Fruit fly (Drosophila melanogaster) whole organism, adult: Measurements from ENCODE around the gene LysB.
"Not testable (repeated sequence)": the region's sequence is repeated elsewhere in the genome, so short reads cannot be mapped to it uniquely, and the experiment has no call there.

Source experiments
- CG11617 ChIP-seq: fragments of 200-800 bp; sonication (Bioruptor generic); optimal IDR thresholded peaks from 2 replicates; lab custom pipeline; 2017; ENCODE audit warnings: mild to moderate bottlenecking, missing biosample characterization, missing genetic modification reagents, missing genetic modification characterization
- CG12768 ChIP-seq: fragments of 200-800 bp; sonication (Bioruptor generic); optimal IDR thresholded peaks from 2 replicates; lab custom pipeline; 2017; ENCODE audit warnings: missing biosample characterization, missing genetic modification characterization, mild to moderate bottlenecking, moderate library complexity, missing genetic modification reagents
- CG14711 ChIP-seq: fragments of 200-800 bp; sonication (Bioruptor generic); optimal IDR thresholded peaks from 2 replicates; lab custom pipeline; 2018; ENCODE audit warnings: missing biosample characterization, mild to moderate bottlenecking, missing genetic modification characterization, moderate library complexity
- CG1620 ChIP-seq: fragments of 200-800 bp; sonication (Bioruptor generic); optimal IDR thresholded peaks from 2 replicates; lab custom pipeline; 2016; ENCODE audit warnings: missing biosample characterization, missing genetic modification characterization
- CG33017 ChIP-seq: fragments of 200-800 bp; sonication (Bioruptor generic); optimal IDR thresholded peaks from 2 replicates; lab custom pipeline; 2018; ENCODE audit warnings: missing biosample characterization, mild to moderate bottlenecking, missing genetic modification characterization, moderate library complexity
- CG5204 ChIP-seq: fragments of 200-800 bp; sonication (Bioruptor generic); optimal IDR thresholded peaks from 2 replicates; lab custom pipeline; 2016; ENCODE audit warnings: missing biosample characterization, missing genetic modification characterization
- CG7045 ChIP-seq: fragments of 200-800 bp; sonication (Bioruptor generic); optimal IDR thresholded peaks from 2 replicates; lab custom pipeline; 2017; ENCODE audit warnings: missing biosample characterization, mild to moderate bottlenecking, missing genetic modification characterization
- CG7101 ChIP-seq: fragments of 200-800 bp; sonication (Bioruptor generic); optimal IDR thresholded peaks from 2 replicates; lab custom pipeline; 2018; ENCODE audit warnings: missing biosample characterization, mild to moderate bottlenecking, missing genetic modification characterization, moderate library complexity
- Clk ChIP-seq: fragments of 200-800 bp; sonication (Bioruptor generic); optimal IDR thresholded peaks from 2 replicates; lab custom pipeline; 2017; ENCODE audit warnings: missing biosample characterization, missing genetic modification characterization
- Crg-1 ChIP-seq: fragments of 200-800 bp; sonication (Bioruptor generic); optimal IDR thresholded peaks from 2 replicates; lab custom pipeline; 2016; ENCODE audit warnings: missing biosample characterization, missing genetic modification characterization
- Hr96 ChIP-seq: fragments of 200-800 bp; sonication (Bioruptor generic); optimal IDR thresholded peaks from 2 replicates; lab custom pipeline; 2016; ENCODE audit warnings: missing biosample characterization, missing genetic modification characterization
- Mnt ChIP-seq: fragments of 200-800 bp; sonication (Bioruptor generic); optimal IDR thresholded peaks from 2 replicates; lab custom pipeline; 2016; ENCODE audit warnings: missing biosample characterization, mild to moderate bottlenecking, missing genetic modification characterization
- bab1 ChIP-seq: fragments of 200-800 bp; sonication (Bioruptor generic); optimal IDR thresholded peaks from 3 replicates; lab custom pipeline; 2019; ENCODE audit warnings: missing biosample characterization, mild to moderate bottlenecking, missing genetic modification characterization, moderate library complexity
- cic ChIP-seq: fragments of 200-800 bp; sonication (Bioruptor generic); optimal IDR thresholded peaks from 2 replicates; lab custom pipeline; 2017; ENCODE audit warnings: missing biosample characterization, mild to moderate bottlenecking, missing genetic modification characterization, moderate library complexity
- cnc ChIP-seq, 2 experiments: fragments of >200 bp; optimal IDR thresholded peaks; 2 replicates each; lab custom pipeline; 2017
- kay ChIP-seq: fragments of 200-800 bp; sonication (Bioruptor generic); peaks from one replicate; lab custom pipeline; 2016; ENCODE audit warnings: missing biosample characterization, missing genetic modification characterization, borderline replicate concordance
- ovo ChIP-seq: fragments of 200-800 bp; sonication (Bioruptor generic); optimal IDR thresholded peaks from 2 replicates; lab custom pipeline; 2016; ENCODE audit warnings: missing biosample characterization, missing genetic modification characterization
- pad ChIP-seq: fragments of 200-800 bp; sonication (Bioruptor generic); optimal IDR thresholded peaks from 3 replicates; lab custom pipeline; 2017; ENCODE audit warnings: missing biosample characterization, missing genetic modification characterization, mild to moderate bottlenecking, moderate library complexity, missing genetic modification reagents
- tj ChIP-seq: fragments of 200-800 bp; sonication (Bioruptor generic); optimal IDR thresholded peaks from 3 replicates; lab custom pipeline; 2017; ENCODE audit warnings: missing biosample characterization, mild to moderate bottlenecking, missing genetic modification characterization, moderate library complexity
- toe ChIP-seq: fragments of 200-800 bp; sonication (Bioruptor generic); optimal IDR thresholded peaks from 2 replicates; lab custom pipeline; 2016; ENCODE audit warnings: missing biosample characterization, missing genetic modification characterization

Gene LysB

dm6 chr3L:1238219-1238618 lies 31.0 kb downstream of the LysB start, which contains the start of gene CG9192:
Gene CG9192 (minus strand): TSS chr3L:1238319.
- TF ChIP-seq Hr96 (GFP tag; lab: Kevin White, UChicago): no peak
- no peak for TF ChIP-seq CG33017 (tag; lab: Kevin White, UChicago)
- TF ChIP-seq CG7045: no peak
- no peak for TF ChIP-seq Clk (GFP tag; lab: Kevin White, UChicago)
- no peak for TF ChIP-seq ovo (GFP tag; lab: Kevin White, UChicago)
- no peak for TF ChIP-seq cnc (optimal IDR thresholded peaks at IDR 0.05; lab: Kevin White, UChicago)
- TF ChIP-seq Mnt (GFP tag; lab: Kevin White, UChicago): no peak
- TF ChIP-seq bab1 (GFP tag; lab: Kevin White, UChicago): no peak
- no peak for TF ChIP-seq pad
- no peak for TF ChIP-seq kay (GFP tag; lab: Kevin White, UChicago)
- TF ChIP-seq tj (GFP tag; lab: Kevin White, UChicago): no peak
- no peak for TF ChIP-seq CG14711
- TF ChIP-seq Crg-1 (GFP tag; lab: Kevin White, UChicago): no peak
- no peak for TF ChIP-seq toe

- not testable (repeated sequence) for TF ChIP-seq Crg-1 (GFP tag; lab: Kevin White, UChicago); Mnt (GFP tag; lab: Kevin White, UChicago); CG7045
Observed at dm6 chr3L:1245810-1246209, 38.6 kb downstream of the LysB start, which contains the start of gene Klp61F. Gene Klp61F (minus strand): TSS chr3L:1245910.

dm6 chr3L:1246823-1247222 lies 39.7 kb downstream of the LysB start, which contains the start of gene CG32318:
Gene CG32318 (minus strand): TSS chr3L:1246923.
- not testable (repeated sequence) for TF ChIP-seq kay, bab1, CG1620 (GFP tag; lab: Kevin White, UChicago)

dm6 chr3L:1247627-1248295 lies 40.6 kb downstream of the LysB start, which contains the start of the genes Psf1 and Sac1:
Gene Psf1 (minus strand): TSS chr3L:1247677.
Gene Sac1 (plus strand): TSS chr3L:1247817.
- TF ChIP-seq CG7101 (tag; lab: Kevin White, UChicago) (no peak), pad (no peak), Crg-1 (GFP tag; lab: Kevin White, UChicago) (no peak), ovo (GFP tag; lab: Kevin White, UChicago) (no peak), Clk (GFP tag; lab: Kevin White, UChicago) (no peak), CG14711 (peak; percentile 19), tj (GFP tag; lab: Kevin White, UChicago) (no peak), CG11617 (GFP tag; lab: Kevin White, UChicago) (no peak), cic (GFP tag; lab: Kevin White, UChicago) (no peak), bab1 (GFP tag; lab: Kevin White, UChicago) (no peak), Mnt (GFP tag; lab: Kevin White, UChicago) (peak; percentile 20), Hr96 (GFP tag; lab: Kevin White, UChicago) (peak; percentile 55), cnc (optimal IDR thresholded peaks at IDR 0.05; lab: Kevin White, UChicago) (no peak), CG33017 (tag; lab: Kevin White, UChicago) (no peak), toe (peak; percentile 49), CG12768 (no peak), CG5204 (peak; percentile 30), kay (GFP tag; lab: Kevin White, UChicago) (no peak), CG7045 (peak; percentile 5), CG1620 (GFP tag; lab: Kevin White, UChicago) (peak; percentile 29)

- no peak for TF ChIP-seq kay (GFP tag; lab: Kevin White, UChicago)
- no peak for TF ChIP-seq cic (GFP tag; lab: Kevin White, UChicago)
- TF ChIP-seq Clk (GFP tag; lab: Kevin White, UChicago): no peak
- no peak for TF ChIP-seq CG1620 (GFP tag; lab: Kevin White, UChicago)
- no peak for TF ChIP-seq CG11617 (GFP tag; lab: Kevin White, UChicago)
- TF ChIP-seq CG5204: no peak
- no peak for TF ChIP-seq CG14711
- TF ChIP-seq CG7045: no peak
- TF ChIP-seq ovo (GFP tag; lab: Kevin White, UChicago): no peak
- no peak for TF ChIP-seq Crg-1 (GFP tag; lab: Kevin White, UChicago)
- no peak for TF ChIP-seq toe
- no peak for TF ChIP-seq CG7101 (tag; lab: Kevin White, UChicago)
- no peak for TF ChIP-seq tj (GFP tag; lab: Kevin White, UChicago)
Observed at dm6 chr3L:1250396-1250795, 43.2 kb downstream of the LysB start, which contains the start of gene Bfc. Gene Bfc (plus strand): TSS chr3L:1250696.

- no peak for TF ChIP-seq CG5204
- TF ChIP-seq CG7045: no peak
- TF ChIP-seq ovo (GFP tag; lab: Kevin White, UChicago): no peak
Observed at dm6 chr3L:1251712-1252111, 44.5 kb downstream of the LysB start, which contains the start of the genes CG9130 and CG9133. Gene CG9130 (plus strand): TSS chr3L:1252012. Gene CG9133 (plus strand): TSS chr3L:1252012.
